Worm (Caenorhabditis elegans) whole organism, early embryonic: Measurements from ENCODE around the gene srt-28.

Experiments
- B0310.2 ChIP-seq: sonication (generic microtip); optimal IDR thresholded peaks from 2 replicates; lab custom pipeline; 2016; ENCODE audit warnings: mild to moderate bottlenecking, missing genetic modification characterization, missing compliant biosample characterization
- F13C5.2 ChIP-seq: sonication (generic microtip); optimal IDR thresholded peaks from 2 replicates; lab custom pipeline; 2017; ENCODE audit warnings: mild to moderate bottlenecking, missing genetic modification characterization, inconsistent platforms, missing compliant biosample characterization
- ama-1 ChIP-seq: fragments of 150-350 bp; optimal IDR thresholded peaks from 2 replicates; lab custom pipeline; 2014
- ceh-13 ChIP-seq: fragments of 200-800 bp; sonication (Bioruptor generic); optimal IDR thresholded peaks from 2 replicates; lab custom pipeline; 2018; ENCODE audit warnings: mild to moderate bottlenecking, missing genetic modification characterization, missing compliant biosample characterization
- flt-1 ChIP-seq: fragments of 200-800 bp; sonication (Bioruptor generic); IDR thresholded peaks from 2 replicates; pipeline ENCODE4 v1.3.6; 2022; ENCODE audit warnings: missing genetic modification characterization, missing compliant biosample characterization
- hmbx-1 ChIP-seq: sonication (generic microtip); optimal IDR thresholded peaks from 2 replicates; lab custom pipeline; 2016; ENCODE audit warnings: mild to moderate bottlenecking, missing genetic modification characterization, missing compliant biosample characterization
- hmg-4 ChIP-seq: fragments of 200-800 bp; sonication (Bioruptor generic); optimal IDR thresholded peaks from 2 replicates; lab custom pipeline; 2018; ENCODE audit warnings: mild to moderate bottlenecking, missing genetic modification characterization, missing compliant biosample characterization
- hnd-1 ChIP-seq: sonication (generic microtip); optimal IDR thresholded peaks from 2 replicates; lab custom pipeline; 2016; ENCODE audit warnings: missing genetic modification characterization, missing compliant biosample characterization
- pes-1 ChIP-seq: fragments of 200-800 bp; sonication (Bioruptor generic); IDR thresholded peaks from 2 replicates; pipeline ENCODE4 v1.3.6; 2022; ENCODE audit warnings: missing genetic modification reagents, missing genetic modification characterization, missing compliant biosample characterization
- sea-1 ChIP-seq: fragments of 200-800 bp; sonication (Bioruptor generic); conservative IDR thresholded peaks from 2 replicates; pipeline ENCODE4 v1.3.6; 2022; ENCODE audit warnings: missing genetic modification characterization, missing compliant biosample characterization
- tra-4 ChIP-seq: sonication (generic microtip); optimal IDR thresholded peaks from 2 replicates; lab custom pipeline; 2017; ENCODE audit warnings: missing genetic modification characterization, missing compliant biosample characterization

DNA sequence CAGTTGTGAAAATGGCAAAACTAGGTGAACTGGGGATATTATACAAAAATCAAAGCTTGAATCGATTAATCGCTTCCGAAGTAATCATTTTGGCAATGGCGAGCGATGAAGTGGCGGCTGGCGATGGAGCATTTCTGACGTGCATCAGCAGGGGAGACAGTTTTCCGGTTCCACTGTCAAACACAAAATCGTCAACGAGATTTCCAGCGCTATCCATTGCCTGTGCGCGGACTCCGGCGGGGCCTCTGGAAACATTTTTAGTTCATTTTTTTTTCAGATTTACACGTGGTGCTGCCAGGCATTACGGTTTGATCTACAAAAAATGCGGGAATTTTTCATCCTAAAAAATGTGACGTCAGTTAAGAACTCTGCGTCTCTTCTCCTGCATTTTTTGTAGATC lies 24.9 kb downstream of the srt-28 start:
- TF ChIP-seq flt-1 (GFP tag; lab: Robert Waterston, UW) (no peak), sea-1 (GFP tag; lab: Robert Waterston, UW) (no peak), F13C5.2 (tag; lab: Kevin White, UChicago) (no peak), hmbx-1 (tag; lab: Kevin White, UChicago) (no peak), pes-1 (no peak), ceh-13 (GFP tag; lab: Kevin White, UChicago) (no peak), ama-1 (lab: Kevin White, UChicago) (no peak), hmg-4 (GFP tag; lab: Kevin White, UChicago) (no peak), tra-4 (no peak), hnd-1 (no peak), B0310.2 (tag; lab: Kevin White, UChicago) (no peak)
